Worm (Caenorhabditis elegans) whole organism, L3 larva: ENCODE results near the gene C06E7.2.

Experiments
- aly-2 ChIP-seq: fragments of 150-350 bp; optimal IDR thresholded peaks from 2 replicates; lab custom pipeline; 2014; ENCODE audit warnings: missing biosample characterization, missing genetic modification characterization
- ama-1 ChIP-seq: fragments of 150-350 bp; optimal IDR thresholded peaks from 2 replicates; lab custom pipeline; 2018
- ceh-16 ChIP-seq: sonication (generic microtip); optimal IDR thresholded peaks from 2 replicates; lab custom pipeline; 2017; ENCODE audit warnings: missing biosample characterization, missing genetic modification characterization
- ceh-28 ChIP-seq: fragments of 150-350 bp; optimal IDR thresholded peaks from 2 replicates; lab custom pipeline; 2014; ENCODE audit warnings: missing biosample characterization, missing genetic modification reagents, missing genetic modification characterization
- ceh-82 ChIP-seq: fragments of 150-350 bp; optimal IDR thresholded peaks from 2 replicates; lab custom pipeline; 2014; ENCODE audit warnings: missing biosample characterization, missing genetic modification characterization
- daf-12 ChIP-seq: fragments of 150-350 bp; optimal IDR thresholded peaks from 2 replicates; lab custom pipeline; 2014; ENCODE audit warnings: missing biosample characterization, missing genetic modification reagents, missing genetic modification characterization
- egl-27 ChIP-seq: sonication (generic microtip); optimal IDR thresholded peaks from 4 replicates; lab custom pipeline; 2017; ENCODE audit warnings: missing biosample characterization, missing genetic modification reagents, missing genetic modification characterization
- egl-5 ChIP-seq: fragments of 150-350 bp; optimal IDR thresholded peaks from 2 replicates; lab custom pipeline; 2017; ENCODE audit warnings: missing biosample characterization, missing genetic modification reagents, missing genetic modification characterization, inconsistent platforms
- elt-2 ChIP-seq: sonication (generic microtip); optimal IDR thresholded peaks from 2 replicates; lab custom pipeline; 2016; ENCODE audit warnings: missing genetic modification reagents, mild to moderate bottlenecking, missing genetic modification characterization, missing compliant biosample characterization
- eor-1 ChIP-seq, 2 experiments: fragments of 150-350 bp; optimal IDR thresholded peaks; 2 replicates each; lab custom pipeline; 2014 to 2018; ENCODE audit warnings: missing biosample characterization in 2 of 2, missing genetic modification characterization in 2 of 2
- fkh-10 ChIP-seq: sonication (generic microtip); optimal IDR thresholded peaks from 2 replicates; lab custom pipeline; 2017; ENCODE audit warnings: missing biosample characterization, missing genetic modification reagents, missing genetic modification characterization
- fkh-2 ChIP-seq: fragments of 150-350 bp; optimal IDR thresholded peaks from 2 replicates; lab custom pipeline; 2014; ENCODE audit warnings: missing biosample characterization, missing genetic modification reagents, missing genetic modification characterization
- fos-1 ChIP-seq: fragments of 150-350 bp; optimal IDR thresholded peaks from 2 replicates; lab custom pipeline; 2014; ENCODE audit warnings: missing biosample characterization, missing genetic modification characterization
- hmg-11 ChIP-seq: sonication (generic microtip); optimal IDR thresholded peaks from 2 replicates; lab custom pipeline; 2016; ENCODE audit warnings: missing genetic modification characterization, missing compliant biosample characterization
- jun-1 ChIP-seq: fragments of 150-350 bp; optimal IDR thresholded peaks from 2 replicates; lab custom pipeline; 2014; ENCODE audit warnings: missing biosample characterization, missing genetic modification reagents, missing genetic modification characterization
- lin-15B ChIP-seq: fragments of 150-350 bp; optimal IDR thresholded peaks from 2 replicates; lab custom pipeline; 2014; ENCODE audit warnings: missing biosample characterization, missing genetic modification characterization
- lin-39 ChIP-seq: fragments of 150-350 bp; optimal IDR thresholded peaks from 2 replicates; lab custom pipeline; 2018; ENCODE audit warnings: missing biosample characterization, missing genetic modification reagents, missing genetic modification characterization
- lsy-12 ChIP-seq: sonication (generic microtip); optimal IDR thresholded peaks from 2 replicates; lab custom pipeline; 2016; ENCODE audit warnings: mild to moderate bottlenecking, missing genetic modification characterization, missing compliant biosample characterization
- mdl-1 ChIP-seq: fragments of 150-350 bp; optimal IDR thresholded peaks from 2 replicates; lab custom pipeline; 2014; ENCODE audit warnings: missing biosample characterization, missing genetic modification characterization
- mml-1 ChIP-seq: fragments of 150-350 bp; sonication (generic microtip); optimal IDR thresholded peaks from 3 replicates; lab custom pipeline; 2014; ENCODE audit warnings: missing biosample characterization, missing genetic modification characterization
- nfya-1 ChIP-seq: sonication (generic microtip); optimal IDR thresholded peaks from 2 replicates; lab custom pipeline; 2017; ENCODE audit warnings: missing genetic modification characterization, mild to moderate bottlenecking, missing compliant biosample characterization, antibody characterized with exemption, moderate library complexity; ENCODE audit not compliant: insufficient read depth
- nhr-11 ChIP-seq: fragments of 150-350 bp; optimal IDR thresholded peaks from 2 replicates; lab custom pipeline; 2014; ENCODE audit warnings: missing biosample characterization, missing genetic modification characterization
- nhr-23 ChIP-seq: fragments of 150-350 bp; optimal IDR thresholded peaks from 2 replicates; lab custom pipeline; 2014; ENCODE audit warnings: missing biosample characterization, missing genetic modification reagents, missing genetic modification characterization
- nhr-237 ChIP-seq: fragments of 150-350 bp; optimal IDR thresholded peaks from 2 replicates; lab custom pipeline; 2014; ENCODE audit warnings: missing biosample characterization, missing genetic modification characterization
- nhr-25 ChIP-seq: sonication (generic microtip); optimal IDR thresholded peaks from 2 replicates; lab custom pipeline; 2017; ENCODE audit warnings: missing biosample characterization, missing genetic modification characterization
- nhr-43 ChIP-seq: sonication (generic microtip); optimal IDR thresholded peaks from 2 replicates; lab custom pipeline; 2016; ENCODE audit warnings: mild to moderate bottlenecking, missing genetic modification characterization, missing compliant biosample characterization; ENCODE audit not compliant: poor library complexity, severe bottlenecking
- nhr-76 ChIP-seq: fragments of 150-350 bp; sonication (generic microtip); optimal IDR thresholded peaks from 5 replicates; lab custom pipeline; 2014; ENCODE audit warnings: missing biosample characterization, missing genetic modification characterization
- nhr-77 ChIP-seq: fragments of 150-350 bp; optimal IDR thresholded peaks from 2 replicates; lab custom pipeline; 2014; ENCODE audit warnings: missing biosample characterization, missing genetic modification characterization
- pha-4 ChIP-seq: fragments of 150-350 bp; optimal IDR thresholded peaks from 2 replicates; lab custom pipeline; 2014; ENCODE audit warnings: missing biosample characterization, missing genetic modification reagents, missing genetic modification characterization
- pqm-1 ChIP-seq: fragments of 150-350 bp; optimal IDR thresholded peaks from 2 replicates; lab custom pipeline; 2017; ENCODE audit warnings: missing biosample characterization, missing genetic modification characterization, inconsistent platforms
- sea-2 ChIP-seq: fragments of 150-350 bp; sonication (generic microtip); optimal IDR thresholded peaks from 4 replicates; lab custom pipeline; 2014; ENCODE audit warnings: missing biosample characterization, missing genetic modification reagents, missing genetic modification characterization
- snpc-4 ChIP-seq: fragments of 150-350 bp; optimal IDR thresholded peaks from 2 replicates; lab custom pipeline; 2014; ENCODE audit warnings: missing biosample characterization, missing genetic modification characterization
- unc-62 ChIP-seq: fragments of 150-350 bp; sonication (generic microtip); optimal IDR thresholded peaks from 4 replicates; lab custom pipeline; 2014; ENCODE audit warnings: missing biosample characterization, missing genetic modification reagents, missing genetic modification characterization
- zag-1 ChIP-seq: fragments of 150-350 bp; optimal IDR thresholded peaks from 2 replicates; lab custom pipeline; 2014; ENCODE audit warnings: missing biosample characterization, missing genetic modification characterization
- ztf-11 ChIP-seq: fragments of 150-350 bp; optimal IDR thresholded peaks from 2 replicates; lab custom pipeline; 2014; ENCODE audit warnings: missing biosample characterization, missing genetic modification characterization
- ztf-4 ChIP-seq: fragments of 150-350 bp; optimal IDR thresholded peaks from 2 replicates; lab custom pipeline; 2014; ENCODE audit warnings: missing biosample characterization, missing genetic modification characterization

The C06E7.2 gene

DNA sequence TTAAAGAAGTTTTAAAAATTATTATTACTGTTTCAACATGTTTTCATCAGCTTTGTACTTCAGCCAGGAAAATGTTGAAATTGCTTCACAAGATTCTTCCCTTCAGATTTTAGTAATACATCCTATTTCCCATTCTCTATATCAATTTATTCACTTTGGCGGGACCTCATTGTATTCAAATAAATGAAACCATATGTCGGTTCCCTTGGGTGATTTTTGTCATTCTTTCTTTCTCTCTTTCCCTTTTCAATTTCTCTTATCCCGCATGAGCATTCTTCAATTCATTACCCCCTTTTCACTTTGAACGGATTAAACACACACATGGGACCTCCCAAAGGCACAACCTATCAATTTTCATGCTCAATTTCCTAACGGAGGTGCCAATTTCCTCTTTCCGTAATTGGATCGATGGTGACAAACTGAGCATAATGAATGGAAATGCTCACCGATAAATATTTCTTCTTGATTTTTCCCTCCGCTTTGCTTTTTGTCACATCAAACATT, 35.7 kb upstream of the C06E7.2 start:
- TF ChIP-seq ceh-16 (tag; lab: Kevin White, UChicago) (no peak), nhr-11 (tag; lab: Kevin White, UChicago) (no peak), ceh-28 (tag; lab: Kevin White, UChicago) (no peak), nhr-237 (tag; lab: Kevin White, UChicago) (no peak), eor-1 (tag; optimal IDR thresholded peaks at IDR 0.05; lab: Kevin White, UChicago) (no peak), nhr-23 (tag; lab: Kevin White, UChicago) (no peak), pqm-1 (tag; lab: Kevin White, UChicago) (no peak), lsy-12 (tag; lab: Kevin White, UChicago) (no peak), nhr-77 (tag; lab: Kevin White, UChicago) (no peak), egl-5 (tag; lab: Kevin White, UChicago) (no peak), fkh-2 (tag; lab: Kevin White, UChicago) (no peak)
- TF ChIP-seq, all 47 proteins: peak for 0

DNA sequence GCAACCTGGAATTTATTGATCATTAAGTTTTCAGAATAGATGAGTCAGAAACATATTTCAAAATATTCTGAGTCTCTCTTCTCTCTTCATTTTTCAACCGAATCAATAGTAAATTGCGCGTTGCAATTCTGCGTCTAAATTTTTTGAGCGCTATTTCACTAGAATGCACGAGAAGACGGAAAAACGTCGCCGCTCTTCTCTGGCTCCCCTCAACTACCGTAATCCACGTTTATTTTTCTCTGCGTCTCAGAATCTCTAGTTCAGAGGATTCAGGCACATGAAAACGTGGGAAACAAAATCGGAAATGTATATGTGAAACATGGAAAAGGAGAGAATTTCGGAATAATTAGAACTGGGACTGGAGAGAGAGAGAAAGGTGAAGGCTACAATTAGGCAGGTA, 33.8 kb upstream of the C06E7.2 start:
- TF ChIP-seq sea-2 (no peak), nhr-43 (no peak), fos-1 (tag; lab: Kevin White, UChicago) (no peak), jun-1 (tag; lab: Kevin White, UChicago) (peak; percentile 57), unc-62 (GFP tag; lab: Kevin White, UChicago) (peak; percentile 8), aly-2 (no peak), lin-39 (tag; lab: Kevin White, UChicago) (peak; percentile 63), nfya-1 (peak; percentile 95), nhr-76 (tag; lab: Kevin White, UChicago) (no peak), pqm-1 (tag; lab: Kevin White, UChicago) (no peak), hmg-11 (tag; lab: Kevin White, UChicago) (peak; percentile 67), ama-1 (lab: Kevin White, UChicago) (no peak), ceh-16 (tag; lab: Kevin White, UChicago) (no peak), mdl-1 (no peak), nhr-77 (tag; lab: Kevin White, UChicago) (no peak), pha-4 (tag; lab: Kevin White, UChicago) (peak; percentile 30), snpc-4 (no peak), nhr-237 (tag; lab: Kevin White, UChicago) (no peak), ztf-11 (tag; lab: Kevin White, UChicago) (no peak), nhr-25 (no peak), lsy-12 (tag; lab: Kevin White, UChicago) (peak; percentile 63), mml-1 (no peak), fkh-2 (tag; lab: Kevin White, UChicago) (no peak), ztf-4 (tag; lab: Kevin White, UChicago) (no peak), lin-15B (tag; lab: Kevin White, UChicago) (peak; percentile 18), egl-27 (tag; lab: Kevin White, UChicago) (no peak), ceh-28 (tag; lab: Kevin White, UChicago) (peak; percentile 32), ceh-82 (tag; lab: Kevin White, UChicago) (no peak), zag-1 (no peak), fkh-10 (GFP tag; lab: Kevin White, UChicago) (peak; percentile 42), elt-2 (tag; lab: Kevin White, UChicago) (no peak)

DNA sequence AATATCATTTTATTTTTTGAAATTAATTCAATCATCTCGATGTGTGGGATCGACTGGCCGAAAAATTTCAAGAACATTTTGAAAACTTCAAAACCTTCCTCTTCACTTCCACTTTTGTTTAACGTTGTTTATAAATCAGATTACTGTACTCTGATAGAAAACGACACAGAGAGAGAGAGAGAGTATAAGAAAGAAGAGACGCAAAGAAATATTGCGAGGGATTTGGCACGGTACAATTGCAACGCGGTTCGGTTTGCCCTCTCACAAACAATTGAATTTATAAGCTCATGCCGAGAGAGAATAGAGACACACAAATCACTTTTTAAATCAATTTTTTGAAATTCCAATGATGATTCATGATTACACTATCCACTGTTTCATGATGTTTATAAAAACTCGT, 32.9 kb upstream of the C06E7.2 start:
- TF ChIP-seq pha-4 (tag; lab: Kevin White, UChicago) (peak; percentile 20), fos-1 (tag; lab: Kevin White, UChicago) (no peak)

DNA sequence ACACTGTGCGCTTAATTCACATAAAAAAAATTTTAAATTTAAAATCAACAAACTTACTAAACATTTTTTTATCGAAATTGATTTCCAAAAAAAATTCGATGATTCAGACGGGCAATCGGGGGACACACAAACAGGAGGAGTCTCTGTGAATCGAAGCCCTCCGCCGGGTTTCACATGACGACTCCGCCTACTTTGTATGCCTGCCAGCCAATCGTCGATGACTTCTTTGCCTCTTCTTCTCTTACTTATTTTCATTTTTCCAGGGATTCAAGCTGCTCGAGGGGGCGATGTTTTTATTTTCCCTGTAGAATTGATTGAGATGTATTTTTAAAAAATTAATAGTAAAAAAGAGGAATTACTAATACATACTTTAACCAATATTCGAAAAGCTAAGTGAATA, 32.4 kb upstream of the C06E7.2 start, which contains the start of gene lntl-1:
Gene lntl-1, minus strand, starts transcription at position 185 of the 400 bp plus-strand sequence.
- peak; percentile 25 for TF ChIP-seq hmg-11 (tag; lab: Kevin White, UChicago)
- TF ChIP-seq nfya-1 = peak; percentile 96
- TF ChIP-seq daf-12 = no peak
- TF ChIP-seq fkh-2 (tag; lab: Kevin White, UChicago) = no peak
